Worm (Caenorhabditis elegans): Measurements from ENCODE around the gene fbxa-153.

DNA sequence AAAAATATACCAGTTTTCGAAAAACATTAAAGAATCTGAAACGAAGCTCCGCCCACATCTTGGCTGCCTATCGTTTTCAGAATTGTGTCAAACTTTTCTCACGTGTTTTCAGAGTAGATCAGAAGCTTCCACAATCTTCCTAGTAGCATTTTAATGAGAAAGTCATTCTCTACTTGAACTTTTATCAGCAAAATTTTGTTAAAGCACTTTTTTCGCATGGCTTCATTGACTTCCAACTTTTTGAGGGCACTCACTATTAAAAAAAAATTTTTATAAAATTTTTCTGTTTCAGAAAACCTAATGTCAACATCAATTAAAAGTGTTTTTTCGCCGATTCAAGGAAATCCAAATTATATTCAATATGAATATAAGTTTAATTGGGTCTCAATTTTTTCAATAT lies 40.0 kb upstream of the fbxa-153 start, which contains the start of gene sru-42:
- TF ChIP-seq sptf-1 (tag; optimal IDR thresholded peaks at IDR 0.05) = no peak
- no peak for TF ChIP-seq snpc-4 (tag; optimal IDR thresholded peaks at IDR 0.05)
- TF ChIP-seq mep-1 (tag; optimal IDR thresholded peaks at IDR 0.05) = no peak
- TF ChIP-seq elt-3 (tag; optimal IDR thresholded peaks at IDR 0.05) = no peak
- TF ChIP-seq ham-2 (GFP tag; optimal IDR thresholded peaks at IDR 0.05) = no peak

Data from whole organism, mixed stage, embryonic.